Worm (Caenorhabditis elegans) whole organism, mixed stage, embryonic: ENCODE data around the gene C48B4.3.
A peak's percentile ranks its signal among the peaks of the same experiment; 100 is the strongest.

Source experiments
- M03D4.4 ChIP-seq: sonication (generic microtip); optimal IDR thresholded peaks from 2 replicates; lab custom pipeline; 2017; ENCODE audit warnings: mild to moderate bottlenecking, missing genetic modification characterization, missing compliant biosample characterization
- bed-3 ChIP-seq: fragments of 200-800 bp; sonication (Bioruptor generic); optimal IDR thresholded peaks from 3 replicates; lab custom pipeline; 2018; ENCODE audit warnings: mild to moderate bottlenecking, missing genetic modification characterization, moderate library complexity, missing compliant biosample characterization
- blmp-1 ChIP-seq: fragments of 150-350 bp; optimal IDR thresholded peaks from 2 replicates; lab custom pipeline; 2014; ENCODE audit warnings: missing biosample characterization, missing genetic modification characterization
- ceh-39 ChIP-seq: fragments of 150-350 bp; optimal IDR thresholded peaks from 2 replicates; lab custom pipeline; 2014; ENCODE audit warnings: missing biosample characterization, missing genetic modification characterization
- ceh-43 ChIP-seq: fragments of 200-800 bp; sonication (Bioruptor generic); optimal IDR thresholded peaks from 2 replicates; lab custom pipeline; 2018; ENCODE audit warnings: mild to moderate bottlenecking, missing genetic modification characterization, moderate library complexity, missing compliant biosample characterization
- ceh-83 ChIP-seq: fragments of 200-800 bp; sonication (Bioruptor generic); optimal IDR thresholded peaks from 2 replicates; lab custom pipeline; 2018; ENCODE audit warnings: mild to moderate bottlenecking, missing genetic modification characterization, missing compliant biosample characterization
- ces-1 ChIP-seq: fragments of 150-350 bp; optimal IDR thresholded peaks from 2 replicates; lab custom pipeline; 2014; ENCODE audit warnings: missing biosample characterization, missing genetic modification reagents, missing genetic modification characterization
- cnd-1 ChIP-seq: fragments of 200-800 bp; sonication (Bioruptor generic); optimal IDR thresholded peaks from 2 replicates; lab custom pipeline; 2018; ENCODE audit warnings: mild to moderate bottlenecking, missing genetic modification characterization, missing compliant biosample characterization
- drap-1 ChIP-seq: fragments of 200-800 bp; sonication (Bioruptor generic); optimal IDR thresholded peaks from 3 replicates; lab custom pipeline; 2018; ENCODE audit warnings: mild to moderate bottlenecking, missing genetic modification characterization, missing compliant biosample characterization
- elt-1 ChIP-seq: sonication (generic microtip); optimal IDR thresholded peaks from 2 replicates; lab custom pipeline; 2017; ENCODE audit warnings: missing genetic modification characterization, mild to moderate bottlenecking, missing compliant biosample characterization, antibody characterized with exemption, moderate library complexity, borderline replicate concordance; ENCODE audit not compliant: insufficient read depth
- elt-3 ChIP-seq: fragments of 150-350 bp; optimal IDR thresholded peaks from 2 replicates; lab custom pipeline; 2014; ENCODE audit warnings: missing biosample characterization, missing genetic modification characterization
- flh-1 ChIP-seq: fragments of 200-800 bp; sonication (Bioruptor generic); optimal IDR thresholded peaks from 2 replicates; lab custom pipeline; 2018; ENCODE audit warnings: mild to moderate bottlenecking, missing genetic modification characterization, moderate library complexity, missing compliant biosample characterization
- ham-2 ChIP-seq: fragments of 200-800 bp; sonication (Bioruptor generic); optimal IDR thresholded peaks from 2 replicates; lab custom pipeline; 2018; ENCODE audit warnings: mild to moderate bottlenecking, missing genetic modification characterization, missing compliant biosample characterization
- hlh-1 ChIP-seq: fragments of 150-350 bp; optimal IDR thresholded peaks from 2 replicates; lab custom pipeline; 2014; ENCODE audit warnings: missing biosample characterization, missing genetic modification reagents, missing genetic modification characterization
- lin-13 ChIP-seq: fragments of 150-350 bp; optimal IDR thresholded peaks from 2 replicates; lab custom pipeline; 2014; ENCODE audit warnings: missing biosample characterization, missing genetic modification characterization
- lin-32 ChIP-seq: fragments of 200-800 bp; sonication (Bioruptor generic); optimal IDR thresholded peaks from 2 replicates; lab custom pipeline; 2018; ENCODE audit warnings: mild to moderate bottlenecking, missing genetic modification characterization, missing compliant biosample characterization
- lsy-2 ChIP-seq: fragments of 150-350 bp; optimal IDR thresholded peaks from 2 replicates; lab custom pipeline; 2014; ENCODE audit warnings: missing biosample characterization, missing genetic modification characterization
- mab-5 ChIP-seq: fragments of 150-350 bp; optimal IDR thresholded peaks from 2 replicates; lab custom pipeline; 2014; ENCODE audit warnings: missing biosample characterization, missing genetic modification characterization
- mep-1 ChIP-seq: fragments of 150-350 bp; optimal IDR thresholded peaks from 2 replicates; lab custom pipeline; 2017; ENCODE audit warnings: missing biosample characterization, missing genetic modification reagents, missing genetic modification characterization, inconsistent platforms
- mls-2 ChIP-seq: sonication (generic microtip); optimal IDR thresholded peaks from 2 replicates; lab custom pipeline; 2016; ENCODE audit warnings: mild to moderate bottlenecking, missing genetic modification characterization, moderate library complexity, missing compliant biosample characterization
- nhr-12 ChIP-seq: fragments of 150-350 bp; optimal IDR thresholded peaks from 2 replicates; lab custom pipeline; 2014; ENCODE audit warnings: missing biosample characterization, missing genetic modification characterization
- nhr-2 ChIP-seq: fragments of 150-350 bp; optimal IDR thresholded peaks from 2 replicates; lab custom pipeline; 2014; ENCODE audit warnings: missing biosample characterization, missing genetic modification characterization
- nhr-237 ChIP-seq: fragments of 150-350 bp; optimal IDR thresholded peaks from 2 replicates; lab custom pipeline; 2014; ENCODE audit warnings: missing biosample characterization, missing genetic modification characterization
- nhr-28 ChIP-seq: fragments of 150-350 bp; optimal IDR thresholded peaks from 2 replicates; lab custom pipeline; 2014; ENCODE audit warnings: missing biosample characterization, missing genetic modification characterization
- nhr-76 ChIP-seq: sonication (generic microtip); optimal IDR thresholded peaks from 2 replicates; lab custom pipeline; 2017; ENCODE audit warnings: missing biosample characterization, missing genetic modification characterization
- pha-4 ChIP-seq: fragments of 150-350 bp; optimal IDR thresholded peaks from 2 replicates; lab custom pipeline; 2018; ENCODE audit warnings: missing biosample characterization, missing genetic modification reagents, missing genetic modification characterization
- sem-2 ChIP-seq: fragments of 200-800 bp; sonication (Bioruptor generic); optimal IDR thresholded peaks from 2 replicates; lab custom pipeline; 2018; ENCODE audit warnings: mild to moderate bottlenecking, missing genetic modification characterization, missing compliant biosample characterization
- snpc-4 ChIP-seq: fragments of 150-350 bp; optimal IDR thresholded peaks from 2 replicates; lab custom pipeline; 2014; ENCODE audit warnings: missing biosample characterization, missing genetic modification characterization
- sptf-1 ChIP-seq: sonication (generic microtip); optimal IDR thresholded peaks from 2 replicates; lab custom pipeline; 2017; ENCODE audit warnings: mild to moderate bottlenecking, missing genetic modification characterization, moderate library complexity, missing compliant biosample characterization
- tbx-8 ChIP-seq: fragments of 200-800 bp; sonication (Bioruptor generic); optimal IDR thresholded peaks from 2 replicates; lab custom pipeline; 2018; ENCODE audit warnings: mild to moderate bottlenecking, missing genetic modification characterization, moderate library complexity, missing compliant biosample characterization
- unc-120 ChIP-seq: sonication (generic microtip); optimal IDR thresholded peaks from 2 replicates; lab custom pipeline; 2017; ENCODE audit warnings: missing genetic modification characterization, missing compliant biosample characterization; ENCODE audit not compliant: poor library complexity, severe bottlenecking
- unc-39 ChIP-seq: fragments of 150-350 bp; optimal IDR thresholded peaks from 2 replicates; lab custom pipeline; 2014; ENCODE audit warnings: missing biosample characterization, missing genetic modification characterization
- unc-62 ChIP-seq: fragments of 150-350 bp; optimal IDR thresholded peaks from 2 replicates; lab custom pipeline; 2014; ENCODE audit warnings: missing biosample characterization, missing genetic modification reagents, missing genetic modification characterization
- zip-8 ChIP-seq: fragments of 150-350 bp; optimal IDR thresholded peaks from 2 replicates; lab custom pipeline; 2014; ENCODE audit warnings: missing biosample characterization, missing genetic modification characterization
- ztf-11 ChIP-seq: fragments of 150-350 bp; optimal IDR thresholded peaks from 2 replicates; lab custom pipeline; 2014; ENCODE audit warnings: missing biosample characterization, missing genetic modification characterization

The C48B4.3 gene

DNA sequence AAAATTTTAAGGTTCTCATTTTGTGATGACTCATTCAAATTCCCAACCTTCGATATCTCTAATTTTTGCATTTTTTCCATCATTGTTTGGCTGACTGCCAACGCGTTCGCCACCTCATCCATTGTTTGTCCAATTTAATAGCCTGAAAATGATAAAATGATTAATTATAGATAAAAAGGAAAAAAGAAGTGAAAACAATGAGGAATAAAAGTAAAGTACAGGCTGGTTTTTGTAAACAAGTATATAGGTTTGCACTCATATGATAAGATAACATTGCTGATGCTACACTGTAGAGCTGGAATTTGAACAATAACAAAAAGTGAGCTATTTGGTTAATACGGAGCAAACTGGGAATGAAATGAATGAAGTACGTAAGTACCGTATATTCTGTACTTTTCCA, at the start of gene C48B4.3:
TSS of gene C48B4.3 (minus strand) at position 149 of the 400 bp plus-strand sequence.
- TF ChIP-seq mep-1 (no peak), ztf-11 (tag; lab: Kevin White, UChicago) (no peak), zip-8 (no peak), blmp-1 (tag; lab: Kevin White, UChicago) (no peak), unc-62 (no peak), unc-39 (tag; lab: Kevin White, UChicago) (no peak), snpc-4 (tag; lab: Kevin White, UChicago) (no peak), bed-3 (GFP tag; lab: Kevin White, UChicago) (no peak), mab-5 (tag; lab: Kevin White, UChicago) (no peak), ceh-83 (GFP tag; lab: Kevin White, UChicago) (no peak), lsy-2 (tag; lab: Kevin White, UChicago) (no peak), elt-3 (tag; lab: Kevin White, UChicago) (no peak), ceh-43 (no peak), ces-1 (GFP tag; lab: Kevin White, UChicago) (no peak), ham-2 (no peak), flh-1 (no peak), lin-32 (GFP tag; lab: Kevin White, UChicago) (no peak), ceh-39 (tag; lab: Kevin White, UChicago) (no peak), sem-2 (no peak), mls-2 (no peak)

DNA sequence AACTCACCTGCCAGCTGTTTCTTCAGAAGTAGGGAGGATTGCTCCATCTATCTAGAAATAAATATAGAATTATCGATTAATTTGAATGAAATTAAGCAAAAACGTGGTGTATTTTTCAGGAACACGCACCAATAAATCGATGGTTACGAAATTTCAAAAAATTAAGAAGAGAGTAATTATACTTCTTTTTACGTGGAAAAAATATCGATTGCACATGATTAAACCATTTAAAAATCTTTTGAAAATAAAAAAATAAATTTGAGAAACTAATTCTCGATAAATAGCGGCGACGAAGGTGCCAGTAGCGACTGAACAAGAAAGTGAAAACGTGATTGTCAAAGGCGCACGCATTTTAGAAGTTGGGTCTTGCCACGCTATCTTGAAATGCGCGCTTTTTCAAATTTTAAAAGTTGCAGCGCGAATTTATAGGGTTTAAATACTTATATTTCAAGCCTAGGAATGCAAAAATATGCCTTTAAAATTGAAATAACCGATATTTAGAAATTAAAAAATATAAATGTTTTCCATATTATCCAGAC, 49.0 kb upstream of the C48B4.3 start, which contains the start of gene ubc-7:
TSS of gene ubc-7 (minus strand) at position 51 of the 539 bp plus-strand sequence.
- TF ChIP-seq pha-4 (peak; percentile 70), blmp-1 (tag; lab: Kevin White, UChicago) (peak; percentile 85), nhr-2 (tag; lab: Kevin White, UChicago) (no peak), mab-5 (tag; lab: Kevin White, UChicago) (peak; percentile 19), lin-13 (tag; lab: Kevin White, UChicago) (peak; percentile 8), nhr-237 (tag; lab: Kevin White, UChicago) (peak; percentile 63), zip-8 (no peak), mep-1 (peak; percentile 75), sptf-1 (tag; lab: Kevin White, UChicago) (peak; percentile 13), unc-120 (tag; lab: Kevin White, UChicago) (peak; percentile 5), M03D4.4 (tag; lab: Kevin White, UChicago) (no peak), unc-39 (tag; lab: Kevin White, UChicago) (no peak), nhr-12 (tag; lab: Kevin White, UChicago) (no peak), mls-2 (no peak), tbx-8 (no peak), ceh-83 (GFP tag; lab: Kevin White, UChicago) (no peak), ces-1 (GFP tag; lab: Kevin White, UChicago) (peak; percentile 67), ceh-43 (no peak), lsy-2 (tag; lab: Kevin White, UChicago) (peak; percentile 77)

- no peak for TF ChIP-seq hlh-1 (tag; lab: Kevin White, UChicago)
- TF ChIP-seq tbx-8, result no peak
- TF ChIP-seq ham-2, result no peak
- no peak for TF ChIP-seq lin-13 (tag; lab: Kevin White, UChicago)
- TF ChIP-seq nhr-2 (tag; lab: Kevin White, UChicago), result peak; percentile 19
- no peak for TF ChIP-seq ces-1 (GFP tag; lab: Kevin White, UChicago)
- TF ChIP-seq mab-5 (tag; lab: Kevin White, UChicago), result peak; percentile 17
- no peak for TF ChIP-seq snpc-4 (tag; lab: Kevin White, UChicago)
- TF ChIP-seq ztf-11 (tag; lab: Kevin White, UChicago), result no peak
- peak; percentile 32 for TF ChIP-seq unc-120 (tag; lab: Kevin White, UChicago)
- TF ChIP-seq drap-1 (GFP tag; lab: Kevin White, UChicago), result no peak
- no peak for TF ChIP-seq elt-1 (tag; lab: Kevin White, UChicago)
- TF ChIP-seq blmp-1 (tag; lab: Kevin White, UChicago), result peak; percentile 71
- peak; percentile 77 for TF ChIP-seq mep-1
- no peak for TF ChIP-seq flh-1
- peak; percentile 47 for TF ChIP-seq ceh-43
- peak; percentile 69 for TF ChIP-seq M03D4.4 (tag; lab: Kevin White, UChicago)
- peak; percentile 73 for TF ChIP-seq sptf-1 (tag; lab: Kevin White, UChicago)
- no peak for TF ChIP-seq ceh-83 (GFP tag; lab: Kevin White, UChicago)
- TF ChIP-seq nhr-28 (tag; lab: Kevin White, UChicago), result no peak
- no peak for TF ChIP-seq nhr-12 (tag; lab: Kevin White, UChicago)
- TF ChIP-seq sem-2, result peak; percentile 9
- TF ChIP-seq unc-39 (tag; lab: Kevin White, UChicago), result no peak
- TF ChIP-seq lsy-2 (tag; lab: Kevin White, UChicago), result peak; percentile 30
- no peak for TF ChIP-seq elt-3 (tag; lab: Kevin White, UChicago)
- peak; percentile 47 for TF ChIP-seq bed-3 (GFP tag; lab: Kevin White, UChicago)
- TF ChIP-seq ceh-39 (tag; lab: Kevin White, UChicago), result peak; percentile 29
- TF ChIP-seq nhr-76 (tag; lab: Kevin White, UChicago), result peak; percentile 20
- TF ChIP-seq pha-4, result no peak
- peak; percentile 13 for TF ChIP-seq cnd-1 (tag; lab: Kevin White, UChicago)
- no peak for TF ChIP-seq nhr-237 (tag; lab: Kevin White, UChicago)
- TF ChIP-seq zip-8, result no peak
- TF ChIP-seq lin-32 (GFP tag; lab: Kevin White, UChicago), result no peak
- no peak for TF ChIP-seq unc-62
- TF ChIP-seq mls-2, result peak; percentile 53
These were observed 47.7 kb upstream of the C48B4.3 start, which contains the start of gene rpac-19 for ce11 chrIII:9629855-9630254. rpac-19 (minus strand) TSS chrIII:9629885.
